Fruit fly (Drosophila melanogaster) Kc167 (cell line): ENCODE measurements around the gene CG32651.

ENCODE experiments used
- Myc ChIP-seq: fragments of >200 bp; optimal IDR thresholded peaks from 2 replicates; lab custom pipeline; 2017; ENCODE audit warnings: missing external identifiers
- Sin3A ChIP-seq: fragments of >200 bp; optimal IDR thresholded peaks from 2 replicates; lab custom pipeline; 2018; ENCODE audit warnings: missing external identifiers
- h ChIP-seq: fragments of >200 bp; optimal IDR thresholded peaks from 3 replicates; lab custom pipeline; 2018; ENCODE audit warnings: missing external identifiers
- insv ChIP-seq: fragments of >200 bp; optimal IDR thresholded peaks from 3 replicates; lab custom pipeline; 2018; ENCODE audit warnings: missing external identifiers
- psq ChIP-seq: fragments of >200 bp; optimal IDR thresholded peaks from 2 replicates; lab custom pipeline; 2017; ENCODE audit warnings: missing external identifiers
- ttk ChIP-seq: sonication (Bioruptor generic); optimal IDR thresholded peaks from 2 replicates; lab custom pipeline; 2017; ENCODE audit warnings: missing external identifiers

Gene CG32651

DNA sequence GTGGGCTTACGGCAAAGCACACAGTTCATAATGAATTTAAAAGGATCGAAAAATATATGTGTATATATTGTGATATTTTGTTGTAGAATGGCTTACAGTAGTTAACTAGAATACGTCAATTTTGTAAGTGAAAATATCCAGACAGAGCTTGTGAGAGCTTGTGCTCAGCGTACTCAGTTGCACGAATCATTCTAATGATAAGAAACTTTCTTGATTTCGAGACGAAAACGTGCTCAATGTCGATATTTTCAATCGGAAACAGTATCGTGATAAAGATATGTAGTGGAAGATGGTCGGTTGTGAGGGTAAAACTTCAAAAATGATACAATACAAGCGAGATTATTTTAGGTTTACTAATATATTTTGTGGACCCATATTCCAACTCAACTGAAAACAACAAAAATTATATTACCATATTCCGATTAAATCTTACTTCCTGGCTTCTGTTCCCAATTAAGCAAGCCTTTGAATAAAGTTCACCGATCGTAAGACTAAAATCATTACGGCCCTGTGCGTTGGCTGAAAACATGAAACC lies at the start of gene CG32651, which contains the start of gene CG2574:
Gene CG32651, minus strand, starts transcription at position 101 of the 535 bp plus-strand sequence.
Gene CG2574, plus strand, starts transcription at position 485 of the 535 bp plus-strand sequence.
- no peak for TF ChIP-seq insv (lab: Kevin White, UChicago)
- no peak for TF ChIP-seq Myc (lab: Kevin White, UChicago)
- TF ChIP-seq Sin3A, result no peak
- TF ChIP-seq ttk (lab: Kevin White, UChicago), result no peak
- TF ChIP-seq psq (lab: Kevin White, UChicago), result no peak
- TF ChIP-seq h (lab: Kevin White, UChicago), result no peak

DNA sequence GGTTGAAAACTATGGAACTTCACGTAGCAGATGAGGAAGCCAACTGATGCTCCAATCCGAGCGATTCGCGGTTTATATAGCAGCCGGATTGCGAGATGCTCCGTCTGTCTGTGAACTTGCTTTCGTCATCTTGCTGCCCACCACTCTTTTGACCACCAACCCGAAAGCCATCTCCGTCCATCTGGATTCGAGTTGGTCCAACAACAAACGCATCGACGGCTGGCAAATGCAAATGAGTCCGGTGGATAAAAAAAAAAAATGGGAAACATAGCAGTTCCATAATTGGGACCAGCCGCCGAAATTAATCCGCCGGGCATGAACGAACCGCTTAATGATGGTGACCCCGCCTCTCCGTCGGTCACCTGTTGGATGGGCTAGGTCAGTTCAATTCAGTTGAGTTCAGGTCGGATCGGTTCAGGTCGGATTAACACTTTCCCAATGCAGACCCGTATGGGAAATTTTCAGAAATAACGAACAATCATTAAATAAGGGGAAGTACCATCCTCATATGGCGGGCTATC lies 49.5 kb upstream of the CG32651 start, which contains the start of gene CG15731:
Gene CG15731, minus strand, starts transcription at position 51 of the 521 bp plus-strand sequence.
- TF ChIP-seq insv (lab: Kevin White, UChicago), result no peak
- TF ChIP-seq Sin3A, result no peak
- TF ChIP-seq ttk (lab: Kevin White, UChicago), result no peak
- no peak for TF ChIP-seq psq (lab: Kevin White, UChicago)
- TF ChIP-seq Myc (lab: Kevin White, UChicago), result no peak
- no peak for TF ChIP-seq h (lab: Kevin White, UChicago)

DNA sequence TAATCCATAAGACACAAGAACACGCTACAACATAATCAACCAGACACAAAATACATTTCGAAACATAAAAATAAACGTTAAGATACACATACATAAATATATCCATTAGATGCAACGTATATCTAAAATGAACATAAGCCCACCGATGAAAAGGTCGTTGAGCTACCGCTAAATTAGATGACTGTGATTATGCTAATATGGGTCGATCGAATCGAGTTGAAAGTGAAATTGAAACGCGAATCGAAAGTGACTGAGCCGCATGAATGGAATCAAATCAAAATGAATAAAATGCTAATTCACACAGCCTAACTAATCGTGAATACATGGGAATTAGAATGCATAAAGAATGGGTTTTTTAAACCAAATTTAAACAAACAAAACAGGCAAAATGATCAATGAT lies 47.6 kb upstream of the CG32651 start:
- TF ChIP-seq ttk (lab: Kevin White, UChicago) (no peak), h (lab: Kevin White, UChicago) (no peak), Sin3A (no peak), psq (lab: Kevin White, UChicago) (no peak), Myc (lab: Kevin White, UChicago) (no peak), insv (lab: Kevin White, UChicago) (no peak)

DNA sequence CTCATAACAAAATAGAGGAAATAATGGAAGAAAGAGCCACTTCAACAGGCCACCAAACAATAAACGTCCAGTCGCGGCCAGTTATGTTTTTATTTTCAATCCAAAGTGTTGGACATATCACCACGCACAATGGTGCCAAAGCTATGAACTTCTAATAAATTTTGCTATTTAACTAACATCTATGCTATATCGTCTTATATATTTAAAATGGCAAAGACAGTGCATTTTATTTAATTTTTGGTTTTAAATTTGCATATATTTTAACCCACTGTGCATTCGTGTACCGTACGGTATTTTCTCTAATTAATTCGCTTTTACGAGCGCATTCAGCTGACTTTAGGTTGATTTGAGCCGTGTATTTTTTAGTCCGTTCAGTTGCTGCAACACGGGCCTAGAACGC lies 46.1 kb upstream of the CG32651 start, which contains the start of gene CG15927:
Gene CG15927, plus strand, starts transcription at position 372 of the 400 bp plus-strand sequence.
- TF ChIP-seq Myc (lab: Kevin White, UChicago) (no peak), Sin3A (no peak), psq (lab: Kevin White, UChicago) (no peak), insv (lab: Kevin White, UChicago) (no peak), ttk (lab: Kevin White, UChicago) (no peak), h (lab: Kevin White, UChicago) (no peak)

DNA sequence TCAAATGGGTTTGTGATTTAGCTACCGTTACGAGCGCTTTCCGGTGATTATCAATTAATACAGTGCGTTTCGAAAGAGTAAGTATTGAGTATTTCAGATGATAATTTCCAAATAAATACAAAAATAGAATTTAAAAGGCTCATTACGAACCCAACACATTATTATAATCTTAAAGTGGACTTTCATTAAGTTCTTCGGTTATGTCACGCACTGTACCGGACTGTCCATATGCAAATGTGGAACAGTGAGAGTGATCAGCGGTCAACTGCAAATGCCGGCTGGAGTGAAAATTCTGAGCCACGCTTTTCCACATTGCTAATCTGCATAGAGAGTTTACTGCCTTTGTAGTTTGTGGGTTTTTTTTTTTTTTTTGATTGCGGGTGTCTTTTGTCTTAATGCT lies 45.4 kb upstream of the CG32651 start:
- TF ChIP-seq psq (lab: Kevin White, UChicago) (no peak), h (lab: Kevin White, UChicago) (no peak)

DNA sequence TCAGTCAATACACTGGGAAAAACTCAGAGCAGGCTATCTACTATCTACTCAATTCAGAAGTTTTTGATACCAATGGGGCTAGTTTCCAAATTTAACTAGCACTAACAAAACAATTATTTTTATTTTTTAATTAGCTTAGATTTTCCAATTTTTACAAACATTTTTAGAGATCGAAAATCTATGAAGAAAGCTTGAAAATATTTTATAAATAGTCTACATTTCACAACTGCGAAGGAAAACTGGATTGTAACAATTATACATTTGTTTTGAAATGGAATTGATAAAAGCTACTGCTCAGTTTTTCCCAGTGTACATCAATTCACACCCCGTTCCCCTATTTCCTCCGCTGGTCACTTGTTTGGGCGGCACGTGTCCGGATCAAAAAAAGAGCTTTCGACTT lies 39.6 kb upstream of the CG32651 start:
- TF ChIP-seq Myc (lab: Kevin White, UChicago) (no peak), insv (lab: Kevin White, UChicago) (no peak), h (lab: Kevin White, UChicago) (no peak), Sin3A (no peak), ttk (lab: Kevin White, UChicago) (no peak), psq (lab: Kevin White, UChicago) (no peak)

DNA sequence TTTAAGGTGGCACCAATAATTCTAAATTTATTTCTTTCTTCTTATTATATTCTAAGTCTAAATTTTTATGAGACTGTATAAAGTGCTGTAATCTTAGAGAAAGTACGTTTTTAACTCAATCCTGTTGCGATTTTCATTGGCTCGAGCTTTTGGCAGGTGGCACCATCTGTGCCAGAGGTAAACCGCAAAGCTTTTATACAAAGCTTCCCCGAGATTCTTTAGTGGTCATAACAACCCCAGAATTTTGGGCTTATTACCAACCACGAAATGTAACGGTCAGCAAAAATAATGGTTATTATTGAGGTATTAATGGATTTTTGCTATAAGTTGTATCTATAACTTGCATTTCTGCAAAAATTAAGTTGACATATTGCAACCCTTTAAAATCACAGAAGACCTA lies 28.8 kb upstream of the CG32651 start:
- TF ChIP-seq Sin3A, result no peak
- no peak for TF ChIP-seq ttk (lab: Kevin White, UChicago)
- no peak for TF ChIP-seq h (lab: Kevin White, UChicago)
- TF ChIP-seq psq (lab: Kevin White, UChicago), result no peak
- no peak for TF ChIP-seq Myc (lab: Kevin White, UChicago)
- no peak for TF ChIP-seq insv (lab: Kevin White, UChicago)

DNA sequence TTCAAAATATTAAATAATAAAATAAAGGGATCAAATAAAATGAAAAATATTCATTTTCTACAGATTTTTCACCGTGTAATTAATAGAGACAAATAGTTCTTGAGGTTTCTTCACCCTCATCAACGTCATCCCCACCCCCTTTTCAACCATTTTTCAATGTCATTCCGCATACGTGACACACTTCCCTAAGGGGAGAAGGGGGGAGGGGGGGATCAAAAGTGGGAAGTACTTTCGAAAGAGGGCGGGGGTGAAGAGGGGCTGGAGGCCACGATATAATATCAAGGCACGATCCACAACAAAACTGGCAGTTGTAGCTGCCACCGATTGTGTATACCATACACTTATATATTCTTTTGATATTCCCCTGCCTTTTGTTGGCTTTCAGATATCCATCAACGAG lies 26.3 kb upstream of the CG32651 start:
- TF ChIP-seq ttk (lab: Kevin White, UChicago) (no peak), Myc (lab: Kevin White, UChicago) (no peak), Sin3A (no peak), psq (lab: Kevin White, UChicago) (no peak), insv (lab: Kevin White, UChicago) (no peak), h (lab: Kevin White, UChicago) (no peak)

DNA sequence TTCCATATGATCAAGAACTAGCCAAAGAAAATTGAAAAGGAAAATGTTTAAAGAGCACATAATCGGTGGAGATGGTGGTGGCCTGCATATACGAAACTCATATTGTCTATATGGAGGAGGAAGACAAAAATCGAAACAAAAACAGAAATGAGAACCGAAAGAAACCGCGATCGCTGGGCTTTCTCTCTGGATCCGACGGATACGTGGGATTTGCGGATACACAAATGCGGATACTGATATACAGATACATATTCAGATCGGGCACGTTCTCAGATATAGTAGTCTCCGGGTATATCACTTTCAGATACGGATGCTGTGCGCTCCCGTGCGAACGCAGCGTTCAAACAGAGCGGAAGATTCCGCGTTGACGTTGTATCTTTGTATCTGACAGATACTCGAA lies 23.6 kb upstream of the CG32651 start, which contains the start of gene Pkcdelta:
Gene Pkcdelta, plus strand, starts transcription at position 301 of the 400 bp plus-strand sequence.
- no peak for TF ChIP-seq Myc (lab: Kevin White, UChicago)
- TF ChIP-seq ttk (lab: Kevin White, UChicago), result no peak
- no peak for TF ChIP-seq Sin3A
- no peak for TF ChIP-seq insv (lab: Kevin White, UChicago)
- no peak for TF ChIP-seq psq (lab: Kevin White, UChicago)
- TF ChIP-seq h (lab: Kevin White, UChicago), result no peak

DNA sequence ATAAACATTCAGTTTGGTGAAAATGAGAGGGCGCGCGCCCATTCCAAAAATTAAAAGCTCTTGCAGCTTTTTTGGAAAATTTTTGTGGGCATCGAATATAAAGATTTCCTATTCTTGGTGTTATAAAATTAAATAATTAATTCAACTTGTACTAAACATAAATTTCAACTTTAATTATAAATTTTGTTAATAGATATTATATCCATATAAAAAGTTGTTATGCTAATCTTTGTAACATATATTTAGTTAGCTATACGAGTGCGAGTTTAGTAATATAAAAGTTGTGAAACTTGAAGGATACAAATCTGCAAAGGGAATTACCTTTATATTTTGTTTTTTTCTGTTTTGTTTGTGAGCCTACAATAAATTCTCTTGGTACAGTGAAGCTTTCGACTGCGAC lies 23.2 kb upstream of the CG32651 start:
- TF ChIP-seq ttk (lab: Kevin White, UChicago), result no peak
- no peak for TF ChIP-seq h (lab: Kevin White, UChicago)

DNA sequence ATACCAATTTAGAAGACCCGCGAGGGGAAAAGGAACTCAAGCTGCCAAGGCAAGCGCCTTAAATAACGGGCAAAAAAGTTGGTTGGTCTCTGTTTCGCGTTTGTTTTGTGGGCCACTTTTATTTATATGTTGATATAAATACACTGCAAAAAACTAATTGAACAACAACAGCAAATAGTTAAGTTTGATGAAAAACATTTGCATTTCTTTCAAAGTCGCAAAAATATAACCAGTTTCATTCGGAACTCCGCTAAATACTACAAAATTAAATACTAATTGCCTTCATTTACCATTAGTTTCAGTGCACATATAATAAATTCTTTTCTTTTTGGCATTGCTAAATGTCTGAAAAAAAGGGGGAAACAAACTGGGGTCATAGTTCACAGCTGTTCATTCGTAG lies 16.5 kb downstream of the CG32651 start:
- TF ChIP-seq ttk (lab: Kevin White, UChicago) (no peak), insv (lab: Kevin White, UChicago) (no peak), psq (lab: Kevin White, UChicago) (no peak), Sin3A (no peak), Myc (lab: Kevin White, UChicago) (no peak), h (lab: Kevin White, UChicago) (no peak)

DNA sequence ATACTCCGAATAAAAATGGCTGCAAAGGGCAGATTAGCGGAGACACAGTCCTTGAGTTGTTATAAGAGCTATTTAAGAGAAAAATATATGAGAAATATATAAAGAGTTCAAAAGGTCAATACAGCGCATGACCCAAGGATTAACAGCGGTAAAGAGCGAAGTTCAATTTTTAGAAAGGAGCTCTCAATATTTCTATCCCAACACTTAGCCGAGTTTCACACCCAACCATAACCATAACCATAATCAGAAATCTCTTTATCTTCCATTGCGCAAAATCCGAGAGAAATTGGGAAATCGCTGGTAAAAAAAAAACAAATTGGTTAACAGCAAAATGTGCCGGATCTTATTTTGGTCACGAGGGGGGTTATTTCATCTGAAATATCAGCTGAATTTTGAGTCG lies 19.1 kb downstream of the CG32651 start:
- TF ChIP-seq h (lab: Kevin White, UChicago) (no peak), Myc (lab: Kevin White, UChicago) (no peak), Sin3A (no peak), insv (lab: Kevin White, UChicago) (no peak), psq (lab: Kevin White, UChicago) (no peak), ttk (lab: Kevin White, UChicago) (no peak)
